Worm (Caenorhabditis elegans): ENCODE data around the gene srz-69.

DNA sequence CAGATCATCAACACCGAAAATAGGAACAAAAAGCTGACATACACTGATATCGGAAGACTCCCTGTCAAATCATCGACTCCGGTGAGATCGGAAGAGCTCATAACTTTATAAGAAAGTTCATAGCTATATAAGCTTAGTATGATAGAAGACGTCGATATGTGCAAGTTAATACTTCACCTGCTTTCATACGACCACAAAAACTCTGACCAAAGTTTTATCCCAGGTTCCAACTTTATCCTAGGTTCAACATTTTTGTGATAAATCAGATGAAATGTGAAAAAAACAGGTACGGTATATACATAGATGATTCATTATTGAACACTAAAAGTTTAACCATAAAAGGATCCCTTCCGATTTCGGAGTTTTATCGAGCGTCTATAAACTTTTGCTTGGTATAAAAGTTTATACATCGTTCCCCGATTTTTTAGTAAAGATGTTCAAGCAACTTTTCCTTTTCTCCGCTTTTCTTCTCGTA lies 1.9 kb upstream of the srz-69 start, which contains the start of the genes srz-70 and C09G12.5:
- TF ChIP-seq W03F9.2 (tag; optimal IDR thresholded peaks at IDR 0.05) = no peak
- TF ChIP-seq him-1 (tag; optimal IDR thresholded peaks at IDR 0.05) = no peak

Data from whole organism, L4/young adult.